Fruit fly (Drosophila melanogaster) whole organism, adult: ENCODE measurements around the gene CG17110.

Source experiments
- CG11617 ChIP-seq: fragments of 200-800 bp; sonication (Bioruptor generic); optimal IDR thresholded peaks from 2 replicates; lab custom pipeline; 2017; ENCODE audit warnings: mild to moderate bottlenecking, missing biosample characterization, missing genetic modification reagents, missing genetic modification characterization
- Mnt ChIP-seq: fragments of 200-800 bp; sonication (Bioruptor generic); optimal IDR thresholded peaks from 2 replicates; lab custom pipeline; 2016; ENCODE audit warnings: missing biosample characterization, mild to moderate bottlenecking, missing genetic modification characterization
- kay ChIP-seq: fragments of 200-800 bp; sonication (Bioruptor generic); peaks from one replicate; lab custom pipeline; 2016; ENCODE audit warnings: missing biosample characterization, missing genetic modification characterization, borderline replicate concordance

DNA sequence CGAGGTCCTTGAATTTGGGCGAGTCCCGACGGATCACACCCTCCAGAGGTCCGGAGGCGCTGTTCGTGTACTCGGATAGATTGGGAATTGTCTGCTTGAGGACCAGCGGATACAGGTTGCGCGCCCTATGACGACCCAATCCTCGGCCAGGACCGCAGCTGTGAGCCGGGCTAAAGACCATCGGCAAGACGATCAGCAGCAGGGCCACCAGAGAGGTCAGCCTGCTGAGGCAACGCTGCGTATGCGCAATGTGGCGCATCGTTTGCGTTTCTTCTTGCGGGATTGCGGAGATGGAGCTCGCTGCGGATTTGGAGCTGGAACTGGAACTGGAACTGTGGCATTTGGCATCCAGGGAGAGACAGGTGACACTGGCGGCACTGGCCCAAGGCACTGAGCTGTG, 49.6 kb downstream of the CG17110 start:
- no peak for TF ChIP-seq CG11617 (GFP tag; lab: Kevin White, UChicago)
- TF ChIP-seq kay (GFP tag; lab: Kevin White, UChicago) = no peak
- TF ChIP-seq Mnt = no peak
